Fruit fly (Drosophila melanogaster) whole organism, wandering third instar larva: ENCODE measurements around the gene CG13127.

ENCODE experiments used
- Abd-B ChIP-seq: fragments of >200 bp; optimal IDR thresholded peaks from 2 replicates; lab custom pipeline; 2017; ENCODE audit warnings: missing biosample characterization, missing genetic modification characterization
- Dfd ChIP-seq: fragments of >200 bp; optimal IDR thresholded peaks from 2 replicates; lab custom pipeline; 2017; ENCODE audit warnings: missing biosample characterization, missing genetic modification characterization
- GATAd ChIP-seq: sonication (Bioruptor generic); optimal IDR thresholded peaks from 2 replicates; lab custom pipeline; 2016; ENCODE audit warnings: missing biosample characterization, missing genetic modification characterization
- Hr78 ChIP-seq: fragments of >200 bp; optimal IDR thresholded peaks from 2 replicates; lab custom pipeline; 2017; ENCODE audit warnings: missing biosample characterization, missing genetic modification characterization
- Hr83 ChIP-seq: fragments of 200-300 bp; sonication (Bioruptor generic); optimal IDR thresholded peaks from 2 replicates; lab custom pipeline; 2016; ENCODE audit warnings: missing biosample characterization, mild to moderate bottlenecking, missing genetic modification characterization, moderate library complexity; ENCODE audit not compliant: poor library complexity, severe bottlenecking
- Jra ChIP-seq: sonication (Bioruptor generic); optimal IDR thresholded peaks from 2 replicates; lab custom pipeline; 2016; ENCODE audit warnings: missing biosample characterization, missing genetic modification characterization
- br ChIP-seq: fragments of 200-800 bp; sonication (Bioruptor generic); optimal IDR thresholded peaks from 2 replicates; lab custom pipeline; 2016; ENCODE audit warnings: missing biosample characterization, missing genetic modification characterization
- brk ChIP-seq: fragments of 200-800 bp; sonication (Bioruptor generic); optimal IDR thresholded peaks from 2 replicates; lab custom pipeline; 2016; ENCODE audit warnings: missing biosample characterization, mild to moderate bottlenecking, missing genetic modification characterization
- dmrt93B ChIP-seq: fragments of 200-800 bp; sonication (Bioruptor generic); optimal IDR thresholded peaks from 2 replicates; lab custom pipeline; 2018; ENCODE audit warnings: missing biosample characterization, mild to moderate bottlenecking, missing genetic modification characterization
- dsf ChIP-seq: sonication (Bioruptor generic); optimal IDR thresholded peaks from 2 replicates; lab custom pipeline; 2016; ENCODE audit warnings: missing biosample characterization, missing genetic modification characterization, borderline replicate concordance
- foxo ChIP-seq, 2 experiments: fragments of 200-800 bp; sonication (Bioruptor generic); optimal IDR thresholded peaks; 2 replicates in 1 of 2; 3 replicates in 1 of 2; lab custom pipeline; 2016 to 2017; ENCODE audit warnings: missing biosample characterization in 2 of 2, missing genetic modification characterization in 2 of 2
- pan ChIP-seq: fragments of >200 bp; optimal IDR thresholded peaks from 2 replicates; lab custom pipeline; 2017
- tai ChIP-seq: sonication (Bioruptor generic); optimal IDR thresholded peaks from 2 replicates; lab custom pipeline; 2016; ENCODE audit warnings: missing biosample characterization, missing genetic modification characterization
- usp ChIP-seq: fragments of >200 bp; optimal IDR thresholded peaks from 2 replicates; lab custom pipeline; 2017; ENCODE audit warnings: missing biosample characterization, missing genetic modification characterization

- TF ChIP-seq brk (GFP tag; lab: Kevin White, UChicago) (peak; percentile 51), tai (GFP tag; lab: Kevin White, UChicago) (no peak), dmrt93B (GFP tag; lab: Kevin White, UChicago) (peak; percentile 76), GATAd (no peak), pan (no peak), Hr78 (GFP tag; lab: Kevin White, UChicago) (no peak), Abd-B (no peak), usp (GFP tag; lab: Kevin White, UChicago) (no peak), br (GFP tag; lab: Kevin White, UChicago) (peak; percentile 13), foxo (GFP tag; optimal IDR thresholded peaks at IDR 0.05; lab: Kevin White, UChicago) (peak in 1 of 2 experiments; percentile 87), Jra (GFP tag; lab: Kevin White, UChicago) (peak; percentile 23), dsf (no peak), Hr83 (GFP tag; lab: Kevin White, UChicago) (no peak), Dfd (no peak)
Measured at dm6 chr2L:9982516-9982915, 44.0 kb upstream of the CG13127 start.
